Worm (Caenorhabditis elegans) whole organism, late embryonic: Measurements from ENCODE around the gene lst-4.

Experiments
- K09A11.1 ChIP-seq: sonication (generic microtip); optimal IDR thresholded peaks from 2 replicates; lab custom pipeline; 2017; ENCODE audit warnings: antibody characterized with exemption, mild to moderate bottlenecking, missing genetic modification characterization, missing compliant biosample characterization; ENCODE audit not compliant: insufficient read depth
- ama-1 ChIP-seq: fragments of 150-350 bp; optimal IDR thresholded peaks from 2 replicates; lab custom pipeline; 2014
- ceh-19 ChIP-seq: fragments of 200-800 bp; sonication (Bioruptor generic); optimal IDR thresholded peaks from 2 replicates; lab custom pipeline; 2018; ENCODE audit warnings: mild to moderate bottlenecking, missing genetic modification characterization, missing compliant biosample characterization
- ceh-48 ChIP-seq: sonication (generic microtip); optimal IDR thresholded peaks from 2 replicates; lab custom pipeline; 2016; ENCODE audit warnings: missing genetic modification characterization, inconsistent platforms, missing compliant biosample characterization
- fkh-10 ChIP-seq: fragments of 150-350 bp; optimal IDR thresholded peaks from 2 replicates; lab custom pipeline; 2014; ENCODE audit warnings: missing biosample characterization, missing genetic modification reagents, missing genetic modification characterization
- fkh-6 ChIP-seq: sonication (generic microtip); optimal IDR thresholded peaks from 2 replicates; lab custom pipeline; 2016; ENCODE audit warnings: missing genetic modification characterization, missing compliant biosample characterization
- pag-3 ChIP-seq: sonication (generic microtip); optimal IDR thresholded peaks from 2 replicates; lab custom pipeline; 2016; ENCODE audit warnings: missing compliant biosample characterization, missing genetic modification characterization, borderline replicate concordance
- pha-4 ChIP-seq: fragments of 150-350 bp; optimal IDR thresholded peaks from 2 replicates; lab custom pipeline; 2018; ENCODE audit warnings: missing biosample characterization, missing genetic modification reagents, missing genetic modification characterization
- rnt-1 ChIP-seq: sonication (generic microtip); optimal IDR thresholded peaks from 2 replicates; lab custom pipeline; 2016; ENCODE audit warnings: missing genetic modification characterization, missing compliant biosample characterization
- unc-86 ChIP-seq: sonication (generic microtip); optimal IDR thresholded peaks from 2 replicates; lab custom pipeline; 2016; ENCODE audit warnings: missing genetic modification characterization, missing compliant biosample characterization

DNA sequence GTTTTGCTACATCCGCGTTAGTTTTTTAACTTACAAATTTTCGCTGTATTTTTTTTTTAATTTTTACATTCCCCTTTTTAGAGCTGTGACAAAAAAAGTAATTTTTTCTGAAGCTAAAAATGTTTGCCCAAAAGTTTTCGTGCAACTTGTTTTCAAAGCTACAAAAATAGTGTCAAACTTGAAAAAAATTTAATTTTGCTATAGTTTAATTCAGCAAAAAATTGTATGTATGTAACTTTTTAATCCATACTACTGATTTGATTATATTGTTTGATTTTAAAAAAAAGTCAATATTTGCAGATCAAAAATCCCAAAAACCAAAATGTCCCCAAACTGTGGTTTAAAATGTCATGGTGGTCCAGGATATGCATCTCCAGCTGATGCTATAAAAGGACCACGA, 18.8 kb downstream of the lst-4 start, which contains the start of gene semo-1:
- no peak for TF ChIP-seq K09A11.1 (tag; lab: Kevin White, UChicago)
- no peak for TF ChIP-seq pha-4
- TF ChIP-seq pag-3 (tag; lab: Kevin White, UChicago): no peak
- TF ChIP-seq rnt-1 (tag; lab: Kevin White, UChicago): no peak
- no peak for TF ChIP-seq ceh-19
- TF ChIP-seq unc-86 (tag; lab: Kevin White, UChicago): no peak
- TF ChIP-seq ceh-48 (tag; lab: Kevin White, UChicago): no peak
- TF ChIP-seq fkh-10 (GFP tag; lab: Kevin White, UChicago): no peak
- TF ChIP-seq ama-1 (lab: Kevin White, UChicago): no peak
- TF ChIP-seq fkh-6 (tag; lab: Kevin White, UChicago): no peak
